Fruit fly (Drosophila melanogaster): ENCODE data around the gene fliI.

fliI gene

dm6 chrX:21339476-21339931 is at the start of gene fliI, which contains the start of gene tty:
Gene fliI (plus strand): TSS chrX:21339741.
Gene tty (minus strand): TSS chrX:21339676.
- no peak for TF ChIP-seq EcR (GFP tag; optimal IDR thresholded peaks at IDR 0.05)
- TF ChIP-seq CG8478 (optimal IDR thresholded peaks at IDR 0.05) = no peak
- TF ChIP-seq Dll (optimal IDR thresholded peaks at IDR 0.05) = no peak
- no peak for TF ChIP-seq pan (optimal IDR thresholded peaks at IDR 0.05)
- no peak for TF ChIP-seq usp (GFP tag; optimal IDR thresholded peaks at IDR 0.05)
- TF ChIP-seq psq (optimal IDR thresholded peaks at IDR 0.05) = no peak

DNA sequence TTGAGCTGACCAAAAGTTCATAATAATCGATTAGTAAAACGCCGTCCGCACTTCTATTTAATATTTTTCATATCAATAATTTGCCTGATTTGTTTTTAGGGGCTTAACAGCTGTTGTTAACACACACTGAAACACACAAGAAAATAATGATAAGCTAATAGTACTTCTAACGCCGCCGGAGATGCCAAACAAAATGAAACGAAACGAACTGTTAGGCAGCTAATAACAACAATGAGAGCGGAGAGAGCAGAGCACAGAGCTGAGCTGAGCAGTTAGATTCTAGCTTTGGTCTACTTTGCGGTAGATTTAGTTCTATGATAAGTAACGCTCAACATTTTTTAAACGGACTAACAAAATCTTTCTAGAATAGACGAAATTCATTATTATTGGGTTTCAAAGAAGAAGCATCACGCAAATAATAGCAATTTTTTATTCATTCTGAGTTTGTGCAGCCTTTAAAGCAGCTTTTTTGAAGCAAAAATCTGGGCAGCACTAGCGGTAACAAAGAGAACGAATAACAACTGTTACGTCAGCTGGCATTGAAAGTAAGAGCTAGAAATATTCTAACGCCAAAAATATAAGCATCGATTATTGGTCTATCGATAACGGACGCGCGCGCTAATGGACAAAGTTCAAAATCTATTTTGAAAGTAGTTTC is 32.9 kb upstream of the fliI start, which contains the start of gene Abca3:
Gene Abca3, minus strand, starts transcription at position 181 of the 658 bp plus-strand sequence.
- no peak for TF ChIP-seq usp (GFP tag; optimal IDR thresholded peaks at IDR 0.05)
- no peak for TF ChIP-seq CG8478 (optimal IDR thresholded peaks at IDR 0.05)
- no peak for TF ChIP-seq psq (optimal IDR thresholded peaks at IDR 0.05)
- no peak for TF ChIP-seq EcR (GFP tag; optimal IDR thresholded peaks at IDR 0.05)
- TF ChIP-seq pan (optimal IDR thresholded peaks at IDR 0.05) = no peak
- no peak for TF ChIP-seq Dll (optimal IDR thresholded peaks at IDR 0.05)

DNA sequence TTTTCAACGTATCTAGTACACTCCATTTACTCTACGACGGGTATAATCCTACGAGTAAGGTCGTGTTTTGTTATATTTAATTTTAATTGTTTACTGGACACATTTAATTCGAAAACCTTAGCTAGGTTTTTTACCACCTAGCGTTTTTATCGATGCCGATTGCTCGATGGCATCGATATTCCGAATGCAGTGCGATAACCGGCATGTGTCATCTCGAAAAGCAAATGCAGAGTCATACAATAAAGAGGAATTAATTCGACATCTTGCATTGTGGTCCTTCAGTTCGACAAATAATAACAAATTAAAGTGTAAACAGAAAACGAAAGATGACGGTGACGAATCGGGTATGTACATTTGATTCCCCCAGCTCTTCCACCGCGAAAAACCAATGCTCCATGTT is 23.7 kb upstream of the fliI start, which contains the start of gene Rpt6:
Gene Rpt6, plus strand, starts transcription at position 201 of the 400 bp plus-strand sequence.
- TF ChIP-seq psq (optimal IDR thresholded peaks at IDR 0.05) (no peak), CG8478 (optimal IDR thresholded peaks at IDR 0.05) (no peak), usp (GFP tag; optimal IDR thresholded peaks at IDR 0.05) (no peak), EcR (GFP tag; optimal IDR thresholded peaks at IDR 0.05) (no peak), pan (optimal IDR thresholded peaks at IDR 0.05) (no peak), Dll (optimal IDR thresholded peaks at IDR 0.05) (no peak)

- no peak for TF ChIP-seq Dll (optimal IDR thresholded peaks at IDR 0.05)
- TF ChIP-seq usp (GFP tag; optimal IDR thresholded peaks at IDR 0.05) = no peak
- no peak for TF ChIP-seq pan (optimal IDR thresholded peaks at IDR 0.05)
- TF ChIP-seq CG8478 (optimal IDR thresholded peaks at IDR 0.05) = no peak
- no peak for TF ChIP-seq EcR (GFP tag; optimal IDR thresholded peaks at IDR 0.05)
- no peak for TF ChIP-seq psq (optimal IDR thresholded peaks at IDR 0.05)
Measured at dm6 chrX:21317422-21317821, 22.1 kb upstream of the fliI start, which contains the start of gene CG1801. Gene CG1801 (minus strand): TSS chrX:21317522.

DNA sequence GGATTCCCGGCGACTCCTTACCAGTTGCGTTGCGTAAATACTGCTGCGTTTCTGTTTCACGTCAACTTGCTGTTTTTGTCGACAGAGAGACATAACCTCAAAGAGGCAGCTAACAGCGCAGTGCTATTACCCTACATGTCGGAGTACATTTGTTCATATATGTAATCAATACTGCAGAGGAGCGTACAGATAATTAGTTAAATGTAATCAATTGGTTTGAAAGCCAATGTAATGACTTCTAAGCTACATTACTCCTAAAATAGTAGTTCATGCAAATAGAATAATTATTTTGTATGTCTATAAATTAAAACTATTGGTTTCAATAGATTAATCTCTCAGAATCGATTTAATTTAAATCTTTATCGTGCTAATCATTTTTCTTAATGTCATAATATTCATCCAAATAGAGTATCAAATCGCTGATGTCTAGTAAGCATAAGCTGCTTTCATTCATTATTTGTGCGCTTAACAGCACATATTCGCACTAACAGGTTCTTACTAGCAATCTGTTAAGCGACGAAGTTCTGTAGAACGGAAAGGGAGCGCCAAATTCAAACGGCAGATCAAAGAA is 20.3 kb upstream of the fliI start, which contains the start of the genes SLIRP1 and anox:
Gene SLIRP1, minus strand, starts transcription at position 95 of the 571 bp plus-strand sequence.
Gene anox, minus strand, starts transcription at position 95 of the 571 bp plus-strand sequence.
- TF ChIP-seq pan (optimal IDR thresholded peaks at IDR 0.05) = no peak
- TF ChIP-seq Dll (optimal IDR thresholded peaks at IDR 0.05) = no peak
- TF ChIP-seq EcR (GFP tag; optimal IDR thresholded peaks at IDR 0.05) = no peak
- TF ChIP-seq psq (optimal IDR thresholded peaks at IDR 0.05) = no peak
- no peak for TF ChIP-seq usp (GFP tag; optimal IDR thresholded peaks at IDR 0.05)
- TF ChIP-seq CG8478 (optimal IDR thresholded peaks at IDR 0.05) = no peak

DNA sequence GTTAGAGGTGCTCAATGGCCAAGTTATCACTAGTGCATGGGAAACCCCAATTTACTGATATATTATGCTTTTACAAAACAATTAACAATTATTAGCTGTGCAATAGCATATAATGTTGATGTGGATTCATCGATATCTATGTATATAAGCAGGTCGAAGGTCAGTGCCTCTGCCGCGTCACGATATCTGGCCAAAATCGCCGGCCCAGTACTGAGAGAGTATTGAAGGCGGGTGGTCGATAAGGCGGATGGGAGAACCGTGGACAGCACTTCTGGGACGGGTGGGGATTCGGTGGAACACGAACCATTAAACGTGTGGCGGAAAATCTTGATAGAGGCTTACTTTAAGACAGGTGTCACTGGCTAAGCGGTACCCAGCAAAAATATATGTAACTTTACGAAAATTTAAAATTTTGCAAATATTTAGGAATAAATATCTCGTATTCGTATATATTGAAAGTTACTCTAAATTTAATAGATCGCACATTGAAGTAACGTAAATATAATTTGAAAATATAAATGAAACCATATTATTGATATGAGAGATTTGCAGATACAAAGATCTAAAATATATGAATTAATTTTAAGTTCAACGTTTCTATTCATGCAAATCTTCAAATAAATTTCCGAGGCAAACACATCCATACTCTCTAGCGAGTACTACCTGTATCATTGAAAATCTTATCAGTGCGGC is 17.1 kb upstream of the fliI start:
- TF ChIP-seq Dll (optimal IDR thresholded peaks at IDR 0.05) (no peak), pan (optimal IDR thresholded peaks at IDR 0.05) (no peak), usp (GFP tag; optimal IDR thresholded peaks at IDR 0.05) (no peak), psq (optimal IDR thresholded peaks at IDR 0.05) (no peak), EcR (GFP tag; optimal IDR thresholded peaks at IDR 0.05) (no peak), CG8478 (optimal IDR thresholded peaks at IDR 0.05) (no peak)

DNA sequence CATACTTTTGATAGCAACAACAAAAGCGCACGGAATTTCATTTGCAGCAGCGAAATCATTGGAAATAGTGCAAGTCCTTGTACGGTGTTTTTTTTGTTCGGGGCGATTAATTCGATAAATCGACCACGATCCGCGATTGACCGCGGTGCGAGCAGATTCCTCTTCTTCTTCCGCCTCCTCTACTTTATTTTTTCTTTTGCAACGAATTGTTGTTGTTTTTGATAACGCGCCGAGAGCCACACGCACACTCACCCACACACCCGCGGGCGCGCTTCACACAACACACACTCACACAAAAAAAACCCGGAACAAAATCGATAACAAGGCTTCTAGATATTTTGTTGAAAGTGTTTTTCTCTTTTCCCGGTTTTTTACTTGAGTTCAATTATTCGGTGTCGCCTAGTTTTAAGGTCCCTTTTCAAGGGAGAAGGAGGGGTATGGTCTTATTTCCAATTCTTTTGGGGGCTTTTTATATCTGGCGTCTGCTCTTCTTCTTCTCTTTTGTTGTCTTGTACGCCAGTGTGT is 16.3 kb upstream of the fliI start:
- TF ChIP-seq EcR (GFP tag; optimal IDR thresholded peaks at IDR 0.05) (no peak), psq (optimal IDR thresholded peaks at IDR 0.05) (no peak), pan (optimal IDR thresholded peaks at IDR 0.05) (no peak), usp (GFP tag; optimal IDR thresholded peaks at IDR 0.05) (no peak), CG8478 (optimal IDR thresholded peaks at IDR 0.05) (no peak), Dll (optimal IDR thresholded peaks at IDR 0.05) (no peak)

- TF ChIP-seq usp (GFP tag; optimal IDR thresholded peaks at IDR 0.05) = no peak
Measured at dm6 chrX:21323933-21324688, 15.4 kb upstream of the fliI start, which contains the start of the genes Dd and CG1486. Gene Dd (minus strand): TSS chrX:21324009. Gene CG1486 (plus strand): TSS chrX:21324046.

DNA sequence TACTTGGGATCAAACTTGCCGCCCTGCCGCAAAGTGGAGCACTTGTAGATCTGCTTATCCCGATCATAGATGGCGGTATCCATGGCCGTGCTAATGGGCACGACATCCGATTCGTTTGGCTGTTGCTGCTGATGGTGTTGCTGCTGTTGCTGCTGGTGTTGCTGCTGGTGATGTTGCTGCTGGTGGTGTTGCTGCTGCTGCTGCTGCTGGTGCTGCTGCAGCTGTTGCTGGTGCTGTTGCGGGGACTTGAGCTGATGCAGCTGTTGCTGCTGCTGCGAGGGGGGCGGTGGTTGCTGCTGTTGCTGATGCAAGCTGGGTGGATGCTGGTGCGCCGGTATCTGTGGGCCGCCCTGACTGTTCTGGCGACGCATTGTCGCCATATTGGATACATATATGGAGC is 6.4 kb upstream of the fliI start:
- TF ChIP-seq pan (optimal IDR thresholded peaks at IDR 0.05) = no peak
- TF ChIP-seq usp (GFP tag; optimal IDR thresholded peaks at IDR 0.05) = no peak
- no peak for TF ChIP-seq EcR (GFP tag; optimal IDR thresholded peaks at IDR 0.05)
- TF ChIP-seq Dll (optimal IDR thresholded peaks at IDR 0.05) = no peak
- TF ChIP-seq CG8478 (optimal IDR thresholded peaks at IDR 0.05) = no peak
- TF ChIP-seq psq (optimal IDR thresholded peaks at IDR 0.05) = no peak

DNA sequence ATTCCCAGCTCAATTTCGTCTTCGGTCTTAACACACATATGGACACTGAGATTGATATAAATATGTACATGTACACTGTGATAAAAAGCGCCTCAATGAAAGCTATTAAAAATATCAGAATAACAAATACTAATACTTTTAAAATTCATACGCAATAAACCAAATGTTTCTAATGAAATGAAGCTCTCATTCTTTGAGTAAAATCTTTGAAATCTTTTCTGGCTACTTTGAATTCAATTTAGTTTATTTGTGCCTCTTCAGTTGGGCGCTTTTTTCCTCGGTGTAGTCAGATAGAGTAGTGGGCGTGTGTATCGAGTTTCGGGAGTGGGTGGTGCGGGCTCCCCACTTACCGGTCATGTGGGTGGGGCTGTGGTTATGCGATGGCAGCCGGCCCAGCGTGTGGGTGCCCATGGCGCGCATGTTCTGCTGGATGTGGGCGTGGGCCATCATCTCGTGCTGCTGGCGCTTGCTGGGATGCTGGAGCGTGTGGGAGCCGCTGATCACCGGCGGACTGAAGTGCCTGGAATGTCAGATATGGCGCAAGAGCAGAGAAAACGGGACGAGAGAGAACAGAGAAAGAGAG is 4.9 kb upstream of the fliI start:
- no peak for TF ChIP-seq usp (GFP tag; optimal IDR thresholded peaks at IDR 0.05)
- no peak for TF ChIP-seq psq (optimal IDR thresholded peaks at IDR 0.05)
- no peak for TF ChIP-seq Dll (optimal IDR thresholded peaks at IDR 0.05)
- TF ChIP-seq pan (optimal IDR thresholded peaks at IDR 0.05) = no peak
- TF ChIP-seq EcR (GFP tag; optimal IDR thresholded peaks at IDR 0.05) = no peak
- TF ChIP-seq CG8478 (optimal IDR thresholded peaks at IDR 0.05) = no peak

- TF ChIP-seq pan (optimal IDR thresholded peaks at IDR 0.05) (no peak), psq (optimal IDR thresholded peaks at IDR 0.05) (no peak), CG8478 (optimal IDR thresholded peaks at IDR 0.05) (no peak), usp (GFP tag; optimal IDR thresholded peaks at IDR 0.05) (no peak)
Measured at dm6 chrX:21337057-21337456, 2.5 kb upstream of the fliI start.
